Fruit fly (Drosophila melanogaster) whole organism, embryonic: ENCODE results near the gene RpS17.
A peak's percentile ranks its signal among the peaks of the same experiment; 100 is the strongest.

ENCODE experiments used
- Asciz ChIP-seq: fragments of 200-800 bp; sonication (Bioruptor generic); optimal IDR thresholded peaks from 2 replicates; lab custom pipeline; 2017; ENCODE audit warnings: missing biosample characterization, mild to moderate bottlenecking, missing genetic modification characterization, missing genetic modification reagents
- Atf6 ChIP-seq: fragments of 200-800 bp; sonication (Bioruptor generic); IDR thresholded peaks from 2 replicates; pipeline ENCODE4 v1.3.6; 2022; ENCODE audit warnings: missing biosample characterization, missing genetic modification characterization
- Awh ChIP-seq: fragments of 200-800 bp; sonication (Bioruptor generic); IDR thresholded peaks from 2 replicates; pipeline ENCODE4, ENCODE4 v1.3.6; 2022; ENCODE audit warnings: missing biosample characterization, missing genetic modification characterization
- CG10267 ChIP-seq: fragments of 200-800 bp; sonication (Bioruptor generic); optimal IDR thresholded peaks from 2 replicates; lab custom pipeline; 2018; ENCODE audit warnings: missing biosample characterization, mild to moderate bottlenecking, missing genetic modification characterization, moderate library complexity
- CG10321 ChIP-seq: fragments of 200-800 bp; sonication (Bioruptor generic); IDR thresholded peaks from 2 replicates; pipeline ENCODE4 v1.3.6; 2022; ENCODE audit warnings: missing biosample characterization, missing genetic modification characterization
- CG1233 ChIP-seq: fragments of 200-800 bp; sonication (Bioruptor generic); optimal IDR thresholded peaks from 4 replicates; lab custom pipeline; 2018; ENCODE audit warnings: missing biosample characterization, mild to moderate bottlenecking, missing genetic modification characterization
- CG12391 ChIP-seq: fragments of 200-800 bp; sonication (Bioruptor generic); optimal IDR thresholded peaks from 3 replicates; lab custom pipeline; 2018; ENCODE audit warnings: missing biosample characterization, mild to moderate bottlenecking, missing genetic modification characterization, moderate library complexity
- CG13287 ChIP-seq: fragments of 200-800 bp; sonication (Bioruptor generic); IDR thresholded peaks from 2 replicates; pipeline ENCODE4 v1.3.6; 2022; ENCODE audit warnings: missing biosample characterization, missing genetic modification characterization; ENCODE audit not compliant: partially characterized antibody
- CG14050 ChIP-seq: fragments of 200-800 bp; sonication (Bioruptor generic); IDR thresholded peaks from 3 replicates; pipeline ENCODE4 v1.3.6; 2022; ENCODE audit warnings: missing biosample characterization, missing genetic modification characterization
- CG15011 ChIP-seq: fragments of 200-800 bp; sonication (Bioruptor generic); optimal IDR thresholded peaks from 3 replicates; lab custom pipeline; 2018; ENCODE audit warnings: missing biosample characterization, mild to moderate bottlenecking, missing genetic modification characterization
- CG16813 ChIP-seq: fragments of 200-800 bp; sonication (Bioruptor generic); IDR thresholded peaks from 3 replicates; pipeline ENCODE4 v1.3.6; 2022; ENCODE audit warnings: missing biosample characterization, missing genetic modification characterization; ENCODE audit not compliant: partially characterized antibody
- CG16863 ChIP-seq: fragments of 200-800 bp; sonication (Bioruptor generic); optimal IDR thresholded peaks from 3 replicates; lab custom pipeline; 2016; ENCODE audit warnings: missing biosample characterization, missing genetic modification characterization
- CG17612 ChIP-seq: fragments of 200-800 bp; sonication (Bioruptor generic); IDR thresholded peaks from 2 replicates; pipeline ENCODE4 v1.3.6; 2022; ENCODE audit warnings: missing biosample characterization, missing genetic modification characterization
- CG18764 ChIP-seq: fragments of 200-800 bp; sonication (Bioruptor generic); optimal IDR thresholded peaks from 3 replicates; lab custom pipeline; 2016; ENCODE audit warnings: missing biosample characterization, missing genetic modification characterization
- CG2120 ChIP-seq: fragments of 200-800 bp; sonication (Bioruptor generic); optimal IDR thresholded peaks from 3 replicates; lab custom pipeline; 2016; ENCODE audit warnings: missing biosample characterization, missing genetic modification characterization
- CG30403 ChIP-seq: fragments of 200-800 bp; sonication (Bioruptor generic); optimal IDR thresholded peaks from 3 replicates; lab custom pipeline; 2016; ENCODE audit warnings: missing biosample characterization, missing genetic modification characterization
- CG32767 ChIP-seq: fragments of 200-800 bp; sonication (Bioruptor generic); IDR thresholded peaks from 2 replicates; pipeline ENCODE4 v1.3.6; 2022; ENCODE audit warnings: missing biosample characterization, missing genetic modification characterization
- CG5180 ChIP-seq: fragments of 200-800 bp; sonication (Bioruptor generic); optimal IDR thresholded peaks from 3 replicates; lab custom pipeline; 2017; ENCODE audit warnings: missing biosample characterization, missing genetic modification characterization, mild to moderate bottlenecking, moderate library complexity, missing genetic modification reagents
- CG7271 ChIP-seq: fragments of 200-800 bp; sonication (Bioruptor generic); optimal IDR thresholded peaks from 2 replicates; lab custom pipeline; 2018; ENCODE audit warnings: missing biosample characterization, mild to moderate bottlenecking, missing genetic modification characterization, moderate library complexity
- CG8478 ChIP-seq: fragments of >200 bp; optimal IDR thresholded peaks from 2 replicates; lab custom pipeline; 2018
- CG9932 ChIP-seq: fragments of 200-800 bp; sonication (Bioruptor generic); IDR thresholded peaks from 2 replicates; pipeline ENCODE4 v1.3.6; 2022; ENCODE audit warnings: missing biosample characterization, missing genetic modification characterization
- CTCF ChIP-seq: fragments of 200-800 bp; sonication (Bioruptor generic); optimal IDR thresholded peaks from 2 replicates; lab custom pipeline; 2017; ENCODE audit warnings: missing biosample characterization, mild to moderate bottlenecking, missing genetic modification characterization, moderate library complexity
- E2f2 ChIP-seq: fragments of 200-800 bp; sonication (Bioruptor generic); IDR thresholded peaks from 2 replicates; pipeline ENCODE4 v1.3.6; 2022; ENCODE audit warnings: missing biosample characterization, missing genetic modification characterization
- Elba2 ChIP-seq: fragments of 200-800 bp; sonication (Bioruptor generic); optimal IDR thresholded peaks from 3 replicates; lab custom pipeline; 2016; ENCODE audit warnings: missing biosample characterization, missing genetic modification characterization
- HmgD ChIP-seq: fragments of 200-800 bp; sonication (Bioruptor generic); optimal IDR thresholded peaks from 3 replicates; lab custom pipeline; 2016; ENCODE audit warnings: missing biosample characterization, missing genetic modification characterization
- Mad ChIP-seq: fragments of 200-800 bp; sonication (Bioruptor generic); optimal IDR thresholded peaks from 2 replicates; lab custom pipeline; 2016; ENCODE audit warnings: missing biosample characterization, missing genetic modification characterization
- NK7.1 ChIP-seq: fragments of 200-800 bp; sonication (Bioruptor generic); optimal IDR thresholded peaks from 3 replicates; lab custom pipeline; 2016; ENCODE audit warnings: missing biosample characterization, missing genetic modification characterization
- Oli ChIP-seq: fragments of 200-800 bp; sonication (Bioruptor generic); optimal IDR thresholded peaks from 2 replicates; lab custom pipeline; 2018; ENCODE audit warnings: missing biosample characterization, mild to moderate bottlenecking, missing genetic modification characterization, moderate library complexity
- Sry-δ ChIP-seq: fragments of 200-800 bp; sonication (Bioruptor generic); optimal IDR thresholded peaks from 2 replicates; lab custom pipeline; 2016; ENCODE audit warnings: missing biosample characterization, missing genetic modification characterization
- ac ChIP-seq: fragments of 200-800 bp; sonication (Bioruptor generic); optimal IDR thresholded peaks from 3 replicates; lab custom pipeline; 2017; ENCODE audit warnings: missing biosample characterization, mild to moderate bottlenecking, missing genetic modification characterization
- ara ChIP-seq: fragments of 200-800 bp; sonication (Bioruptor generic); IDR thresholded peaks from 2 replicates; pipeline ENCODE4 v1.3.6; 2022; ENCODE audit warnings: missing biosample characterization, missing genetic modification characterization
- ato ChIP-seq: fragments of 200-800 bp; sonication (Bioruptor generic); IDR thresholded peaks from 2 replicates; pipeline ENCODE4 v1.3.6; 2022; ENCODE audit warnings: missing biosample characterization, missing genetic modification characterization; ENCODE audit not compliant: partially characterized antibody
- cato ChIP-seq: fragments of 200-800 bp; sonication (Bioruptor generic); optimal IDR thresholded peaks from 2 replicates; lab custom pipeline; 2016; ENCODE audit warnings: missing biosample characterization, missing genetic modification characterization, borderline replicate concordance
- crp ChIP-seq, 2 experiments: fragments of 200-800 bp; sonication (Bioruptor generic); optimal IDR thresholded peaks; 2 replicates in 1 of 2; 3 replicates in 1 of 2; lab custom pipeline; 2017; ENCODE audit warnings: missing biosample characterization in 2 of 2, missing genetic modification characterization in 2 of 2, mild to moderate bottlenecking in 1 of 2, moderate library complexity in 1 of 2
- dysf ChIP-seq: fragments of 200-800 bp; sonication (Bioruptor generic); IDR thresholded peaks from 3 replicates; pipeline ENCODE4 v1.3.6; 2022; ENCODE audit warnings: missing biosample characterization, missing genetic modification characterization
- ems ChIP-seq: fragments of 200-800 bp; sonication (Bioruptor generic); optimal IDR thresholded peaks from 3 replicates; lab custom pipeline; 2016; ENCODE audit warnings: missing biosample characterization, missing genetic modification characterization
- esg ChIP-seq: fragments of 200-800 bp; sonication (Bioruptor generic); conservative IDR thresholded peaks from 2 replicates; pipeline ENCODE4 v1.3.6; 2022; ENCODE audit warnings: missing biosample characterization, missing genetic modification characterization
- fu2 ChIP-seq: fragments of 200-800 bp; sonication (Bioruptor generic); optimal IDR thresholded peaks from 2 replicates; lab custom pipeline; 2016; ENCODE audit warnings: missing biosample characterization, missing genetic modification characterization
- hb ChIP-seq: fragments of 200-800 bp; sonication (Bioruptor generic); IDR thresholded peaks from 3 replicates; pipeline ENCODE4 v1.3.6; 2022; ENCODE audit warnings: missing biosample characterization, missing genetic modification characterization; ENCODE audit not compliant: partially characterized antibody
- lola ChIP-seq, 3 experiments: fragments of >200 bp in 2 of 3; fragments of 200-800 bp in 1 of 3; sonication (Bioruptor generic) in 1 of 3; optimal IDR thresholded peaks; 2 replicates each; lab custom pipeline; 2017 to 2019; ENCODE audit warnings: missing biosample characterization in 3 of 3, missing genetic modification characterization in 3 of 3, mild to moderate bottlenecking in 1 of 3, moderate library complexity in 1 of 3
- odd ChIP-seq: fragments of 200-800 bp; sonication (Bioruptor generic); optimal IDR thresholded peaks from 2 replicates; lab custom pipeline; 2017; ENCODE audit warnings: missing biosample characterization, mild to moderate bottlenecking, missing genetic modification characterization
- pita ChIP-seq: fragments of 200-800 bp; sonication (Bioruptor generic); optimal IDR thresholded peaks from 2 replicates; lab custom pipeline; 2017; ENCODE audit warnings: missing biosample characterization, mild to moderate bottlenecking, missing genetic modification characterization
- pros ChIP-seq: fragments of 200-800 bp; sonication (Bioruptor generic); optimal IDR thresholded peaks from 3 replicates; lab custom pipeline; 2019; ENCODE audit warnings: missing biosample characterization, mild to moderate bottlenecking, missing genetic modification characterization, moderate library complexity
- ranshi ChIP-seq: fragments of 200-800 bp; sonication (Bioruptor generic); IDR thresholded peaks from 2 replicates; pipeline ENCODE4 v1.3.6; 2022; ENCODE audit warnings: missing biosample characterization, missing genetic modification characterization
- ro ChIP-seq: fragments of 200-800 bp; sonication (Bioruptor generic); IDR thresholded peaks from 2 replicates; pipeline ENCODE4 v1.3.6; 2022; ENCODE audit warnings: missing biosample characterization, missing genetic modification characterization
- row ChIP-seq: fragments of 200-800 bp; sonication (Bioruptor generic); IDR thresholded peaks from 3 replicates; pipeline ENCODE4 v1.3.6; 2022; ENCODE audit warnings: missing biosample characterization, missing genetic modification characterization
- run ChIP-seq: fragments of 200-800 bp; sonication (Bioruptor generic); optimal IDR thresholded peaks from 3 replicates; lab custom pipeline; 2018; ENCODE audit warnings: missing biosample characterization, mild to moderate bottlenecking, missing genetic modification characterization
- seq ChIP-seq: fragments of 200-800 bp; sonication (Bioruptor generic); IDR thresholded peaks from 2 replicates; pipeline ENCODE4 v1.3.6; 2022; ENCODE audit warnings: missing biosample characterization, missing genetic modification characterization
- slbo ChIP-seq: fragments of 200-800 bp; sonication (Bioruptor generic); IDR thresholded peaks from 2 replicates; pipeline ENCODE4 v1.3.6; 2022; ENCODE audit warnings: missing biosample characterization, missing genetic modification characterization
- vvl ChIP-seq: fragments of 200-800 bp; sonication (Bioruptor generic); IDR thresholded peaks from 2 replicates; pipeline ENCODE4 v1.3.6; 2022; ENCODE audit warnings: missing biosample characterization, missing genetic modification characterization
- yki ChIP-seq: fragments of >200 bp; optimal IDR thresholded peaks from 3 replicates; lab custom pipeline; 2018

RpS17 gene

dm6 chr3L:9446731-9447238 is 17.2 kb upstream of the RpS17 start, which contains the start of gene CG3529 (continued):
- TF ChIP-seq CG8478 (lab: Kevin White, UChicago) = no peak
- no peak for TF ChIP-seq ro
- peak; percentile 57 for TF ChIP-seq vvl (GFP tag; lab: Robert Waterston, UW)
- TF ChIP-seq CG10267 (tag; lab: Kevin White, UChicago) = peak; percentile 43
- TF ChIP-seq ranshi (GFP tag; lab: Robert Waterston, UW) = 0 out of 2 replicates have a peak, but pooled peaks have one; percentile 8
- peak; percentile 36 for TF ChIP-seq E2f2 (GFP tag; lab: Robert Waterston, UW)
- TF ChIP-seq Asciz (GFP tag; lab: Kevin White, UChicago) = peak; percentile 37
- no peak for TF ChIP-seq pita (GFP tag; lab: Kevin White, UChicago)
- no peak for TF ChIP-seq ara
- TF ChIP-seq dysf (GFP tag; lab: Robert Waterston, UW) = no peak
- TF ChIP-seq crp (GFP tag; optimal IDR thresholded peaks at IDR 0.05; lab: Kevin White, UChicago) = peak in 1 of 2 experiments; percentile 2
- TF ChIP-seq Sry-δ (GFP tag; lab: Kevin White, UChicago) = peak; percentile 23
- no peak for TF ChIP-seq ac (GFP tag; lab: Kevin White, UChicago)
- peak; percentile 19 for TF ChIP-seq HmgD
- peak; percentile 39 for TF ChIP-seq CG12391 (tag; lab: Kevin White, UChicago)
- peak; percentile 35 for TF ChIP-seq CG2120 (GFP tag; lab: Kevin White, UChicago)
- no peak for TF ChIP-seq Awh (GFP tag; lab: Robert Waterston, UW)
- TF ChIP-seq Oli = no peak
- TF ChIP-seq Mad (GFP tag; lab: Kevin White, UChicago) = peak; percentile 18

dm6 chr3L:9442625-9443282 is 13.1 kb upstream of the RpS17 start, which contains the start of gene Srg3:
Gene Srg3 (plus strand): TSS chr3L:9443232.
- TF ChIP-seq seq (GFP tag; lab: Robert Waterston, UW) (no peak), slbo (GFP tag; lab: Robert Waterston, UW) (peak; percentile 60), odd (GFP tag; lab: Kevin White, UChicago) (peak; percentile 26), CG13287 (GFP tag; lab: Robert Waterston, UW) (no peak), CG1233 (GFP tag; lab: Kevin White, UChicago) (no peak), CG16863 (no peak), Elba2 (GFP tag; lab: Kevin White, UChicago) (peak; percentile 86), ems (GFP tag; lab: Kevin White, UChicago) (peak; percentile 6), CG16813 (GFP tag; lab: Robert Waterston, UW) (no peak), CG15011 (GFP tag; lab: Kevin White, UChicago) (no peak), pros (GFP tag; lab: Kevin White, UChicago) (no peak), CG32767 (no peak), CG5180 (no peak), lola (GFP tag; optimal IDR thresholded peaks at IDR 0.05; lab: Kevin White, UChicago) (no peak), cato (GFP tag; lab: Kevin White, UChicago) (no peak), hb (no peak), Atf6 (GFP tag; lab: Robert Waterston, UW) (no peak), run (tag; lab: Kevin White, UChicago) (no peak), CG9932 (peak; percentile 47), CG18764 (no peak), fu2 (no peak), CG17612 (GFP tag; lab: Robert Waterston, UW) (no peak), CG30403 (GFP tag; lab: Kevin White, UChicago) (no peak), NK7.1 (no peak), yki (no peak), CTCF (GFP tag; lab: Kevin White, UChicago) (peak; percentile 1), ato (GFP tag; lab: Robert Waterston, UW) (no peak), CG14050 (no peak), esg (GFP tag; lab: Robert Waterston, UW) (peak; percentile 11; the same call in 1 of the 2 replicates), row (peak; percentile 7), CG7271 (tag; lab: Kevin White, UChicago) (no peak), CG10321 (no peak)
